Worm (Caenorhabditis elegans) whole organism, L3 larva: ENCODE data around the gene pho-14.

Experiments used
- aly-2 ChIP-seq: fragments of 150-350 bp; optimal IDR thresholded peaks from 2 replicates; lab custom pipeline; 2014; ENCODE audit warnings: missing biosample characterization, missing genetic modification characterization
- ama-1 ChIP-seq: fragments of 150-350 bp; optimal IDR thresholded peaks from 2 replicates; lab custom pipeline; 2018
- elt-1 ChIP-seq: fragments of 150-350 bp; optimal IDR thresholded peaks from 2 replicates; lab custom pipeline; 2014; ENCODE audit warnings: missing biosample characterization, missing genetic modification characterization
- fkh-10 ChIP-seq: sonication (generic microtip); optimal IDR thresholded peaks from 2 replicates; lab custom pipeline; 2017; ENCODE audit warnings: missing biosample characterization, missing genetic modification reagents, missing genetic modification characterization
- mdl-1 ChIP-seq: fragments of 150-350 bp; optimal IDR thresholded peaks from 2 replicates; lab custom pipeline; 2014; ENCODE audit warnings: missing biosample characterization, missing genetic modification characterization
- nhr-11 ChIP-seq: fragments of 150-350 bp; optimal IDR thresholded peaks from 2 replicates; lab custom pipeline; 2014; ENCODE audit warnings: missing biosample characterization, missing genetic modification characterization
- nhr-237 ChIP-seq: fragments of 150-350 bp; optimal IDR thresholded peaks from 2 replicates; lab custom pipeline; 2014; ENCODE audit warnings: missing biosample characterization, missing genetic modification characterization
- nhr-25 ChIP-seq: sonication (generic microtip); optimal IDR thresholded peaks from 2 replicates; lab custom pipeline; 2017; ENCODE audit warnings: missing biosample characterization, missing genetic modification characterization
- nhr-76 ChIP-seq: fragments of 150-350 bp; sonication (generic microtip); optimal IDR thresholded peaks from 5 replicates; lab custom pipeline; 2014; ENCODE audit warnings: missing biosample characterization, missing genetic modification characterization
- nhr-77 ChIP-seq: fragments of 150-350 bp; optimal IDR thresholded peaks from 2 replicates; lab custom pipeline; 2014; ENCODE audit warnings: missing biosample characterization, missing genetic modification characterization
- unc-62 ChIP-seq: fragments of 150-350 bp; sonication (generic microtip); optimal IDR thresholded peaks from 4 replicates; lab custom pipeline; 2014; ENCODE audit warnings: missing biosample characterization, missing genetic modification reagents, missing genetic modification characterization

ce11 chrII:1075424-1075823, 25.2 kb downstream of the pho-14 start, which contains the start of gene K02E7.11:
- no peak for TF ChIP-seq ama-1 (lab: Kevin White, UChicago)
- no peak for TF ChIP-seq nhr-77 (tag; lab: Kevin White, UChicago)
- no peak for TF ChIP-seq elt-1
- no peak for TF ChIP-seq aly-2 (tag; lab: Kevin White, UChicago)
- TF ChIP-seq nhr-11 (tag; lab: Kevin White, UChicago), result no peak
- no peak for TF ChIP-seq nhr-76 (tag; lab: Kevin White, UChicago)
- TF ChIP-seq nhr-25, result no peak
- TF ChIP-seq nhr-237 (tag; lab: Kevin White, UChicago), result no peak
- TF ChIP-seq unc-62 (GFP tag; lab: Kevin White, UChicago), result no peak
- no peak for TF ChIP-seq mdl-1 (tag; lab: Kevin White, UChicago)
- no peak for TF ChIP-seq fkh-10 (GFP tag; lab: Kevin White, UChicago)
